Fruit fly (Drosophila melanogaster) whole organism, embryonic: ENCODE data around the gene CG10660.

Source experiments
- Abd-B ChIP-seq: fragments of 200-800 bp; sonication (Bioruptor generic); optimal IDR thresholded peaks from 2 replicates; lab custom pipeline; 2018; ENCODE audit warnings: missing biosample characterization, mild to moderate bottlenecking, missing genetic modification characterization, moderate library complexity
- CG10147 ChIP-seq: fragments of 200-800 bp; sonication (Bioruptor generic); optimal IDR thresholded peaks from 2 replicates; lab custom pipeline; 2019; ENCODE audit warnings: missing biosample characterization, mild to moderate bottlenecking, missing genetic modification characterization, moderate library complexity
- CG10565 ChIP-seq: fragments of 200-800 bp; sonication (Bioruptor generic); optimal IDR thresholded peaks from 3 replicates; lab custom pipeline; 2016; ENCODE audit warnings: missing biosample characterization, mild to moderate bottlenecking, missing genetic modification characterization
- CG11085 ChIP-seq: fragments of 200-800 bp; sonication (Bioruptor generic); IDR thresholded peaks from 2 replicates; pipeline ENCODE4 v1.3.6; 2022; ENCODE audit warnings: missing biosample characterization, missing genetic modification characterization
- CG12071 ChIP-seq: fragments of 200-800 bp; sonication (Bioruptor generic); optimal IDR thresholded peaks from 3 replicates; lab custom pipeline; 2018; ENCODE audit warnings: missing biosample characterization, mild to moderate bottlenecking, missing genetic modification characterization
- CG15073 ChIP-seq: fragments of 200-800 bp; sonication (Bioruptor generic); optimal IDR thresholded peaks from 2 replicates; lab custom pipeline; 2016; ENCODE audit warnings: missing biosample characterization, missing genetic modification characterization
- CG16813 ChIP-seq: fragments of 200-800 bp; sonication (Bioruptor generic); IDR thresholded peaks from 3 replicates; pipeline ENCODE4 v1.3.6; 2022; ENCODE audit warnings: missing biosample characterization, missing genetic modification characterization; ENCODE audit not compliant: partially characterized antibody
- CG17361 ChIP-seq: fragments of 200-800 bp; sonication (Bioruptor generic); IDR thresholded peaks from 3 replicates; pipeline ENCODE4 v1.3.6; 2022; ENCODE audit warnings: missing biosample characterization, missing genetic modification characterization
- CG31441 ChIP-seq: fragments of 200-800 bp; sonication (Bioruptor generic); IDR thresholded peaks from 2 replicates; pipeline ENCODE4 v1.3.6; 2022; ENCODE audit warnings: missing biosample characterization, missing genetic modification characterization
- CG3407 ChIP-seq: fragments of 200-800 bp; sonication (Bioruptor generic); optimal IDR thresholded peaks from 2 replicates; lab custom pipeline; 2018; ENCODE audit warnings: missing biosample characterization, mild to moderate bottlenecking, missing genetic modification characterization
- CG34376 ChIP-seq: fragments of 200-800 bp; sonication (Bioruptor generic); optimal IDR thresholded peaks from 2 replicates; lab custom pipeline; 2018; ENCODE audit warnings: missing biosample characterization, mild to moderate bottlenecking, missing genetic modification characterization
- CG7786 ChIP-seq: fragments of 200-800 bp; sonication (Bioruptor generic); optimal IDR thresholded peaks from 2 replicates; lab custom pipeline; 2016; ENCODE audit warnings: missing biosample characterization, missing genetic modification characterization
- CG9876 ChIP-seq: fragments of 200-800 bp; sonication (Bioruptor generic); optimal IDR thresholded peaks from 2 replicates; lab custom pipeline; 2016; ENCODE audit warnings: missing biosample characterization, missing genetic modification characterization
- CrebB ChIP-seq: fragments of 200-800 bp; sonication (Bioruptor generic); optimal IDR thresholded peaks from 3 replicates; lab custom pipeline; 2018; ENCODE audit warnings: missing biosample characterization, mild to moderate bottlenecking, missing genetic modification characterization
- D19B ChIP-seq: fragments of 200-800 bp; sonication (Bioruptor generic); optimal IDR thresholded peaks from 2 replicates; lab custom pipeline; 2017; ENCODE audit warnings: missing biosample characterization, mild to moderate bottlenecking, missing genetic modification characterization
- Dbx ChIP-seq: fragments of 200-800 bp; sonication (Bioruptor generic); IDR thresholded peaks from 3 replicates; pipeline ENCODE4 v1.3.6; 2022; ENCODE audit warnings: missing biosample characterization, missing genetic modification characterization
- Dfd ChIP-seq, 2 experiments: fragments of >200 bp; optimal IDR thresholded peaks; 2 replicates each; lab custom pipeline; 2017; ENCODE audit warnings: missing biosample characterization in 2 of 2, missing genetic modification characterization in 2 of 2
- Gug ChIP-seq: fragments of 200-800 bp; sonication (Bioruptor generic); IDR thresholded peaks from 4 replicates; pipeline ENCODE4 v1.3.6; 2022; ENCODE audit warnings: missing biosample characterization, missing genetic modification characterization
- HHEX ChIP-seq: fragments of 200-800 bp; sonication (Bioruptor generic); optimal IDR thresholded peaks from 3 replicates; lab custom pipeline; 2017; ENCODE audit warnings: missing biosample characterization, mild to moderate bottlenecking, missing genetic modification characterization, missing genetic modification reagents
- Hand ChIP-seq: fragments of 200-800 bp; sonication (Bioruptor generic); optimal IDR thresholded peaks from 2 replicates; lab custom pipeline; 2017; ENCODE audit warnings: mild to moderate bottlenecking, missing biosample characterization, missing genetic modification reagents, missing genetic modification characterization
- Hsf ChIP-seq: fragments of 200-800 bp; sonication (Bioruptor generic); optimal IDR thresholded peaks from 3 replicates; lab custom pipeline; 2016; ENCODE audit warnings: missing biosample characterization, missing genetic modification characterization
- Max ChIP-seq: fragments of 200-800 bp; sonication (Bioruptor generic); optimal IDR thresholded peaks from 2 replicates; lab custom pipeline; 2016; ENCODE audit warnings: missing biosample characterization, mild to moderate bottlenecking, missing genetic modification characterization
- NfI ChIP-seq: fragments of 200-800 bp; sonication (Bioruptor generic); optimal IDR thresholded peaks from 3 replicates; lab custom pipeline; 2018; ENCODE audit warnings: missing biosample characterization, mild to moderate bottlenecking, missing genetic modification characterization, moderate library complexity
- Sox102F ChIP-seq: fragments of 200-800 bp; sonication (Bioruptor generic); optimal IDR thresholded peaks from 2 replicates; lab custom pipeline; 2018; ENCODE audit warnings: missing biosample characterization, mild to moderate bottlenecking, missing genetic modification characterization, moderate library complexity
- ato ChIP-seq: fragments of 200-800 bp; sonication (Bioruptor generic); IDR thresholded peaks from 2 replicates; pipeline ENCODE4 v1.3.6; 2022; ENCODE audit warnings: missing biosample characterization, missing genetic modification characterization; ENCODE audit not compliant: partially characterized antibody
- bcd ChIP-seq: fragments of 200-800 bp; sonication (Bioruptor generic); optimal IDR thresholded peaks from 2 replicates; lab custom pipeline; 2017; ENCODE audit warnings: missing biosample characterization, mild to moderate bottlenecking, missing genetic modification characterization
- bigmax ChIP-seq: fragments of 200-800 bp; sonication (Bioruptor generic); optimal IDR thresholded peaks from 2 replicates; lab custom pipeline; 2018; ENCODE audit warnings: missing biosample characterization, mild to moderate bottlenecking, missing genetic modification characterization
- bsh ChIP-seq, 2 experiments: fragments of 200-800 bp; sonication (Bioruptor generic); optimal IDR thresholded peaks; 2 replicates each; lab custom pipeline; 2017 to 2018; ENCODE audit warnings: mild to moderate bottlenecking in 2 of 2, missing biosample characterization in 2 of 2, missing genetic modification characterization in 2 of 2, moderate library complexity in 1 of 2
- cad ChIP-seq: fragments of >200 bp; optimal IDR thresholded peaks from 2 replicates; lab custom pipeline; 2017; ENCODE audit warnings: missing biosample characterization, missing genetic modification characterization
- caup ChIP-seq: fragments of 200-800 bp; sonication (Bioruptor generic); optimal IDR thresholded peaks from 3 replicates; lab custom pipeline; 2017; ENCODE audit warnings: missing biosample characterization, mild to moderate bottlenecking, missing genetic modification characterization, moderate library complexity; ENCODE audit not compliant: severe bottlenecking
- ci ChIP-seq: fragments of 200-800 bp; sonication (Bioruptor generic); IDR thresholded peaks from 3 replicates; pipeline ENCODE4 v1.3.6; 2022; ENCODE audit warnings: missing biosample characterization, missing genetic modification characterization
- dmrt99B ChIP-seq: fragments of 200-800 bp; sonication (Bioruptor generic); optimal IDR thresholded peaks from 2 replicates; lab custom pipeline; 2018; ENCODE audit warnings: missing biosample characterization, mild to moderate bottlenecking, missing genetic modification characterization, moderate library complexity
- ems ChIP-seq: fragments of 200-800 bp; sonication (Bioruptor generic); optimal IDR thresholded peaks from 3 replicates; lab custom pipeline; 2016; ENCODE audit warnings: missing biosample characterization, missing genetic modification characterization
- exex ChIP-seq: fragments of 200-800 bp; sonication (Bioruptor generic); optimal IDR thresholded peaks from 4 replicates; lab custom pipeline; 2018; ENCODE audit warnings: missing biosample characterization, mild to moderate bottlenecking, missing genetic modification characterization, moderate library complexity
- gcm2 ChIP-seq: fragments of 200-800 bp; sonication (Bioruptor generic); optimal IDR thresholded peaks from 2 replicates; lab custom pipeline; 2016; ENCODE audit warnings: missing biosample characterization, missing genetic modification characterization
- grau ChIP-seq: fragments of 200-800 bp; optimal IDR thresholded peaks from 3 replicates; lab custom pipeline; 2019; ENCODE audit warnings: missing biosample characterization, mild to moderate bottlenecking, missing genetic modification characterization, moderate library complexity
- gt ChIP-seq: fragments of 200-800 bp; sonication (Bioruptor generic); IDR thresholded peaks from 2 replicates; pipeline ENCODE4 v1.3.6; 2022; ENCODE audit warnings: missing biosample characterization, missing genetic modification characterization
- inv ChIP-seq: fragments of 200-800 bp; sonication (Bioruptor generic); IDR thresholded peaks from 2 replicates; pipeline ENCODE4 v1.3.6; 2022; ENCODE audit warnings: missing biosample characterization, missing genetic modification characterization; ENCODE audit not compliant: partially characterized antibody
- lbe ChIP-seq: fragments of 200-800 bp; sonication (Bioruptor generic); optimal IDR thresholded peaks from 2 replicates; lab custom pipeline; 2016; ENCODE audit warnings: missing biosample characterization, mild to moderate bottlenecking, missing genetic modification characterization
- mirr ChIP-seq: fragments of 200-800 bp; sonication (Bioruptor generic); optimal IDR thresholded peaks from 3 replicates; lab custom pipeline; 2018; ENCODE audit warnings: missing biosample characterization, mild to moderate bottlenecking, missing genetic modification characterization
- mld ChIP-seq: fragments of 200-800 bp; sonication (Bioruptor generic); IDR thresholded peaks from 3 replicates; pipeline ENCODE4 v1.3.6; 2022; ENCODE audit warnings: missing biosample characterization, missing genetic modification characterization; ENCODE audit not compliant: partially characterized antibody
- ranshi ChIP-seq: fragments of 200-800 bp; sonication (Bioruptor generic); IDR thresholded peaks from 2 replicates; pipeline ENCODE4 v1.3.6; 2022; ENCODE audit warnings: missing biosample characterization, missing genetic modification characterization
- slou ChIP-seq: fragments of 200-800 bp; sonication (Bioruptor generic); optimal IDR thresholded peaks from 3 replicates; lab custom pipeline; 2016; ENCODE audit warnings: missing biosample characterization, missing genetic modification characterization
- sob ChIP-seq: fragments of 200-800 bp; sonication (Bioruptor generic); IDR thresholded peaks from 2 replicates; pipeline ENCODE4 v1.3.6; 2022; ENCODE audit warnings: missing biosample characterization, missing genetic modification characterization
- ssp ChIP-seq: fragments of 200-800 bp; sonication (Bioruptor generic); IDR thresholded peaks from 2 replicates; pipeline ENCODE4 v1.3.6; 2022; ENCODE audit warnings: missing biosample characterization, missing genetic modification characterization
- tin ChIP-seq: fragments of 200-800 bp; sonication (Bioruptor generic); optimal IDR thresholded peaks from 3 replicates; lab custom pipeline; 2016; ENCODE audit warnings: missing biosample characterization, missing genetic modification characterization
- toy ChIP-seq: fragments of 200-800 bp; sonication (Bioruptor generic); IDR thresholded peaks from 2 replicates; pipeline ENCODE4 v1.3.6; 2022; ENCODE audit warnings: missing biosample characterization, missing genetic modification characterization
- vnd ChIP-seq: fragments of 200-800 bp; sonication (Bioruptor generic); IDR thresholded peaks from 3 replicates; pipeline ENCODE4 v1.3.6; 2022; ENCODE audit warnings: missing biosample characterization, missing genetic modification characterization; ENCODE audit not compliant: partially characterized antibody
- wek ChIP-seq: fragments of 200-800 bp; sonication (Bioruptor generic); optimal IDR thresholded peaks from 3 replicates; lab custom pipeline; 2018; ENCODE audit warnings: missing biosample characterization, mild to moderate bottlenecking, missing genetic modification characterization, moderate library complexity
- zen ChIP-seq: fragments of 200-800 bp; sonication (Bioruptor generic); optimal IDR thresholded peaks from 3 replicates; lab custom pipeline; 2018; ENCODE audit warnings: missing biosample characterization, mild to moderate bottlenecking, missing genetic modification characterization, moderate library complexity

Gene CG10660

dm6 chr3L:12482917-12483316, 7.6 kb downstream of the CG10660 start (continued):
- TF ChIP-seq vnd (GFP tag; lab: Robert Waterston, UW) = no peak
- TF ChIP-seq Hsf = peak; percentile 62
- TF ChIP-seq CG17361 (GFP tag; lab: Robert Waterston, UW) = peak; percentile 88
- TF ChIP-seq ci (GFP tag; lab: Robert Waterston, UW) = peak; percentile 51; the same call in 1 of the 3 replicates
- no peak for TF ChIP-seq wek
- TF ChIP-seq bcd (GFP tag; lab: Kevin White, UChicago) = peak; percentile 77
- TF ChIP-seq NfI (GFP tag; lab: Kevin White, UChicago) = peak; percentile 63
- peak; percentile 82 for TF ChIP-seq grau (tag; lab: Kevin White, UChicago)
- TF ChIP-seq gcm2 = peak; percentile 48
- TF ChIP-seq CG10147 (GFP tag; lab: Kevin White, UChicago) = peak; percentile 72
- TF ChIP-seq Sox102F (GFP tag; lab: Kevin White, UChicago) = peak; percentile 88
- TF ChIP-seq bsh (GFP tag; optimal IDR thresholded peaks at IDR 0.05; lab: Kevin White, UChicago) = peak; percentile 55 to 71
- TF ChIP-seq lbe = no peak
- no peak for TF ChIP-seq mld
- peak; percentile 5 for TF ChIP-seq Hand (GFP tag; lab: Kevin White, UChicago)
- TF ChIP-seq tin = peak; percentile 51
- peak; percentile 10 for TF ChIP-seq mirr (GFP tag; lab: Kevin White, UChicago)
- peak; percentile 56 for TF ChIP-seq caup (GFP tag; lab: Kevin White, UChicago)
- TF ChIP-seq CG7786 (GFP tag; lab: Kevin White, UChicago) = peak; percentile 1
- TF ChIP-seq Gug (GFP tag; lab: Robert Waterston, UW) = no peak; the same call in 2 of the 4 replicates
- peak; percentile 9 for TF ChIP-seq CG12071 (GFP tag; lab: Kevin White, UChicago)
- peak; percentile 58 for TF ChIP-seq ranshi (GFP tag; lab: Robert Waterston, UW)
- no peak for TF ChIP-seq CG34376 (GFP tag; lab: Kevin White, UChicago)
- TF ChIP-seq bigmax (GFP tag; lab: Kevin White, UChicago) = no peak
- TF ChIP-seq CG9876 (GFP tag; lab: Kevin White, UChicago) = no peak
- TF ChIP-seq Abd-B (GFP tag; lab: Kevin White, UChicago) = peak; percentile 56
- no peak for TF ChIP-seq toy (GFP tag; lab: Robert Waterston, UW)
- TF ChIP-seq ssp (GFP tag; lab: Robert Waterston, UW) = peak; percentile 47
- peak; percentile 65 for TF ChIP-seq ems (GFP tag; lab: Kevin White, UChicago)
- TF ChIP-seq CrebB (tag; lab: Kevin White, UChicago) = peak; percentile 4
- no peak for TF ChIP-seq CG15073 (GFP tag; lab: Kevin White, UChicago)
- TF ChIP-seq CG11085 (GFP tag; lab: Robert Waterston, UW) = peak; percentile 48; the same call in 1 of the 2 replicates
- TF ChIP-seq dmrt99B = peak; percentile 92
- TF ChIP-seq CG10565 (GFP tag; lab: Kevin White, UChicago) = no peak
- no peak for TF ChIP-seq cad (GFP tag; lab: Kevin White, UChicago)
- TF ChIP-seq CG16813 (GFP tag; lab: Robert Waterston, UW) = no peak
- TF ChIP-seq inv (GFP tag; lab: Robert Waterston, UW) = no peak
- peak; percentile 13 for TF ChIP-seq zen (tag; lab: Kevin White, UChicago)
- TF ChIP-seq exex (tag; lab: Kevin White, UChicago) = peak; percentile 32
- no peak for TF ChIP-seq gt (GFP tag; lab: Robert Waterston, UW)
- TF ChIP-seq D19B (GFP tag; lab: Kevin White, UChicago) = peak; percentile 16
- TF ChIP-seq ato (GFP tag; lab: Robert Waterston, UW) = no peak
- no peak for TF ChIP-seq slou (GFP tag; lab: Kevin White, UChicago)
- TF ChIP-seq CG31441 = peak; percentile 90
- peak; percentile 72 for TF ChIP-seq HHEX (GFP tag; lab: Kevin White, UChicago)
- TF ChIP-seq CG3407 (GFP tag; lab: Kevin White, UChicago) = peak; percentile 54
- peak; percentile 75 for TF ChIP-seq Max (GFP tag; lab: Kevin White, UChicago)
- TF ChIP-seq sob = peak; percentile 64
- TF ChIP-seq Dbx (GFP tag; lab: Robert Waterston, UW) = peak; percentile 57; the same call in 1 of the 3 replicates
- peak in 1 of 2 experiments; percentile 1 for TF ChIP-seq Dfd (GFP tag; optimal IDR thresholded peaks at IDR 0.05; lab: Kevin White, UChicago)
